Fruit fly (Drosophila melanogaster) whole organism, embryonic: Measurements from ENCODE around the gene CG17625.
A peak's percentile ranks its signal among the peaks of the same experiment; 100 is the strongest.

ENCODE experiments used
- Ada2b ChIP-seq: fragments of 200-800 bp; sonication (Bioruptor generic); IDR thresholded peaks from 2 replicates; pipeline ENCODE4 v1.3.6; 2022; ENCODE audit warnings: missing biosample characterization, missing genetic modification characterization
- Adf1 ChIP-seq: fragments of 200-800 bp; sonication (Bioruptor generic); IDR thresholded peaks from 2 replicates; pipeline ENCODE4 v1.3.6; 2022; ENCODE audit warnings: missing biosample characterization, missing genetic modification characterization
- Atf6 ChIP-seq: fragments of 200-800 bp; sonication (Bioruptor generic); IDR thresholded peaks from 2 replicates; pipeline ENCODE4 v1.3.6; 2022; ENCODE audit warnings: missing biosample characterization, missing genetic modification characterization
- Awh ChIP-seq: fragments of 200-800 bp; sonication (Bioruptor generic); IDR thresholded peaks from 2 replicates; pipeline ENCODE4, ENCODE4 v1.3.6; 2022; ENCODE audit warnings: missing biosample characterization, missing genetic modification characterization
- CG11247 ChIP-seq: fragments of 200-800 bp; sonication (Bioruptor generic); IDR thresholded peaks from 2 replicates; pipeline ENCODE4 v1.3.6; 2022; ENCODE audit warnings: missing biosample characterization, missing genetic modification characterization
- CG11398 ChIP-seq: fragments of 200-800 bp; sonication (Bioruptor generic); optimal IDR thresholded peaks from 2 replicates; lab custom pipeline; 2016; ENCODE audit warnings: missing biosample characterization, missing genetic modification characterization
- CG12391 ChIP-seq: fragments of 200-800 bp; sonication (Bioruptor generic); optimal IDR thresholded peaks from 3 replicates; lab custom pipeline; 2018; ENCODE audit warnings: missing biosample characterization, mild to moderate bottlenecking, missing genetic modification characterization, moderate library complexity
- CG17612 ChIP-seq: fragments of 200-800 bp; sonication (Bioruptor generic); IDR thresholded peaks from 2 replicates; pipeline ENCODE4 v1.3.6; 2022; ENCODE audit warnings: missing biosample characterization, missing genetic modification characterization
- CG2199 ChIP-seq: fragments of 200-800 bp; sonication (Bioruptor generic); IDR thresholded peaks from 3 replicates; pipeline ENCODE4 v1.3.6; 2022; ENCODE audit warnings: missing biosample characterization, missing genetic modification characterization
- CG30403 ChIP-seq: fragments of 200-800 bp; sonication (Bioruptor generic); optimal IDR thresholded peaks from 3 replicates; lab custom pipeline; 2016; ENCODE audit warnings: missing biosample characterization, missing genetic modification characterization
- CG31224 ChIP-seq: fragments of 200-800 bp; sonication (Bioruptor generic); IDR thresholded peaks from 2 replicates; pipeline ENCODE4 v1.3.6; 2022; ENCODE audit warnings: missing biosample characterization, missing genetic modification characterization
- CG31441 ChIP-seq: fragments of 200-800 bp; sonication (Bioruptor generic); IDR thresholded peaks from 2 replicates; pipeline ENCODE4 v1.3.6; 2022; ENCODE audit warnings: missing biosample characterization, missing genetic modification characterization
- CG32767 ChIP-seq: fragments of 200-800 bp; sonication (Bioruptor generic); IDR thresholded peaks from 2 replicates; pipeline ENCODE4 v1.3.6; 2022; ENCODE audit warnings: missing biosample characterization, missing genetic modification characterization
- CG3281 ChIP-seq: fragments of 200-800 bp; sonication (Bioruptor generic); optimal IDR thresholded peaks from 3 replicates; lab custom pipeline; 2017; ENCODE audit warnings: missing biosample characterization, mild to moderate bottlenecking, missing genetic modification characterization
- CG33557 ChIP-seq: fragments of 200-800 bp; sonication (Bioruptor generic); optimal IDR thresholded peaks from 2 replicates; lab custom pipeline; 2019; ENCODE audit warnings: missing biosample characterization, mild to moderate bottlenecking, missing genetic modification characterization, moderate library complexity
- CG42726 ChIP-seq: fragments of 200-800 bp; sonication (Bioruptor generic); IDR thresholded peaks from 2 replicates; pipeline ENCODE4 v1.3.6; 2022; ENCODE audit warnings: missing biosample characterization, missing genetic modification characterization; ENCODE audit not compliant: partially characterized antibody
- CG4707 ChIP-seq: fragments of 200-800 bp; sonication (Bioruptor generic); optimal IDR thresholded peaks from 2 replicates; lab custom pipeline; 2018; ENCODE audit warnings: missing biosample characterization, mild to moderate bottlenecking, missing genetic modification characterization, moderate library complexity
- CG5245 ChIP-seq: fragments of 200-800 bp; sonication (Bioruptor generic); optimal IDR thresholded peaks from 3 replicates; lab custom pipeline; 2016; ENCODE audit warnings: missing biosample characterization, missing genetic modification characterization
- CG6765 ChIP-seq: fragments of 200-800 bp; sonication (Bioruptor generic); optimal IDR thresholded peaks from 3 replicates; lab custom pipeline; 2017; ENCODE audit warnings: missing biosample characterization, mild to moderate bottlenecking, missing genetic modification characterization
- CG7745 ChIP-seq: fragments of 200-800 bp; sonication (Bioruptor generic); optimal IDR thresholded peaks from 2 replicates; lab custom pipeline; 2018; ENCODE audit warnings: missing biosample characterization, mild to moderate bottlenecking, missing genetic modification characterization, moderate library complexity
- CG7987 ChIP-seq: fragments of 200-800 bp; sonication (Bioruptor generic); optimal IDR thresholded peaks from 2 replicates; lab custom pipeline; 2018; ENCODE audit warnings: missing biosample characterization, mild to moderate bottlenecking, missing genetic modification characterization, moderate library complexity
- CG8359 ChIP-seq: fragments of 200-800 bp; sonication (Bioruptor generic); optimal IDR thresholded peaks from 2 replicates; lab custom pipeline; 2017; ENCODE audit warnings: missing biosample characterization, mild to moderate bottlenecking, missing genetic modification characterization, borderline replicate concordance
- Deaf1 ChIP-seq: fragments of 200-800 bp; optimal IDR thresholded peaks from 3 replicates; lab custom pipeline; 2019; ENCODE audit warnings: missing biosample characterization, mild to moderate bottlenecking, missing genetic modification characterization, moderate library complexity
- Dll ChIP-seq: fragments of 200-800 bp; sonication (Bioruptor generic); IDR thresholded peaks from 4 replicates; pipeline ENCODE4 v1.3.6; 2022; ENCODE audit warnings: missing biosample characterization, missing genetic modification characterization; ENCODE audit not compliant: partially characterized antibody
- Dp ChIP-seq: fragments of 200-800 bp; sonication (Bioruptor generic); optimal IDR thresholded peaks from 2 replicates; lab custom pipeline; 2018; ENCODE audit warnings: missing biosample characterization, mild to moderate bottlenecking, missing genetic modification characterization, moderate library complexity
- Elba2 ChIP-seq: fragments of 200-800 bp; sonication (Bioruptor generic); optimal IDR thresholded peaks from 3 replicates; lab custom pipeline; 2016; ENCODE audit warnings: missing biosample characterization, missing genetic modification characterization
- Fer3 ChIP-seq: fragments of 200-800 bp; sonication (Bioruptor generic); optimal IDR thresholded peaks from 2 replicates; lab custom pipeline; 2018; ENCODE audit warnings: missing biosample characterization, mild to moderate bottlenecking, missing genetic modification characterization, moderate library complexity
- Gsc ChIP-seq: fragments of 200-800 bp; sonication (Bioruptor generic); IDR thresholded peaks from 2 replicates; pipeline ENCODE4 v1.3.6; 2022; ENCODE audit warnings: missing biosample characterization, missing genetic modification characterization
- H2.0 ChIP-seq: fragments of 200-800 bp; sonication (Bioruptor generic); IDR thresholded peaks from 2 replicates; pipeline ENCODE4 v1.3.6; 2022; ENCODE audit warnings: missing biosample characterization, missing genetic modification characterization
- Hr3 ChIP-seq: fragments of 200-800 bp; sonication (Bioruptor generic); optimal IDR thresholded peaks from 3 replicates; lab custom pipeline; 2016; ENCODE audit warnings: missing biosample characterization, missing genetic modification characterization
- Nf-YB ChIP-seq: fragments of 200-800 bp; sonication (Bioruptor generic); optimal IDR thresholded peaks from 3 replicates; lab custom pipeline; 2019; ENCODE audit warnings: missing biosample characterization, mild to moderate bottlenecking, missing genetic modification characterization, moderate library complexity
- Side ChIP-seq: fragments of 200-800 bp; sonication (Bioruptor generic); optimal IDR thresholded peaks from 2 replicates; lab custom pipeline; 2016; ENCODE audit warnings: missing biosample characterization, missing genetic modification characterization
- Sox100B ChIP-seq: fragments of 200-800 bp; sonication (Bioruptor generic); optimal IDR thresholded peaks from 3 replicates; lab custom pipeline; 2018; ENCODE audit warnings: missing biosample characterization, mild to moderate bottlenecking, missing genetic modification characterization
- Sry-δ ChIP-seq: fragments of 200-800 bp; sonication (Bioruptor generic); optimal IDR thresholded peaks from 2 replicates; lab custom pipeline; 2016; ENCODE audit warnings: missing biosample characterization, missing genetic modification characterization
- Usf ChIP-seq: fragments of 200-800 bp; sonication (Bioruptor generic); optimal IDR thresholded peaks from 2 replicates; lab custom pipeline; 2017; ENCODE audit warnings: missing genotype, missing biosample characterization, missing genetic modification characterization
- br ChIP-seq: fragments of >200 bp; optimal IDR thresholded peaks from 2 replicates; lab custom pipeline; 2017
- chif ChIP-seq, 2 experiments: fragments of 200-800 bp; sonication (Bioruptor generic); optimal IDR thresholded peaks; 3 replicates each; lab custom pipeline; 2016; ENCODE audit warnings: missing biosample characterization in 2 of 2, missing genetic modification characterization in 2 of 2
- chinmo ChIP-seq: fragments of 200-800 bp; sonication (Bioruptor generic); IDR thresholded peaks from 4 replicates; pipeline ENCODE4 v1.3.6; 2022; ENCODE audit warnings: missing biosample characterization, missing genetic modification characterization; ENCODE audit not compliant: partially characterized antibody
- chn ChIP-seq: fragments of 200-800 bp; sonication (Bioruptor generic); optimal IDR thresholded peaks from 2 replicates; lab custom pipeline; 2016; ENCODE audit warnings: missing biosample characterization, missing genetic modification characterization
- corto ChIP-seq: fragments of 200-800 bp; sonication (Bioruptor generic); optimal IDR thresholded peaks from 2 replicates; lab custom pipeline; 2016; ENCODE audit warnings: missing biosample characterization, mild to moderate bottlenecking, missing genetic modification characterization, moderate library complexity
- dimm ChIP-seq: fragments of 200-800 bp; sonication (Bioruptor generic); IDR thresholded peaks from 2 replicates; pipeline ENCODE4 v1.3.6; 2022; ENCODE audit warnings: missing biosample characterization, missing genetic modification characterization
- fd3F ChIP-seq: fragments of 200-800 bp; sonication (Bioruptor generic); optimal IDR thresholded peaks from 2 replicates; lab custom pipeline; 2018; ENCODE audit warnings: missing biosample characterization, mild to moderate bottlenecking, missing genetic modification characterization, moderate library complexity
- ham ChIP-seq: fragments of 200-800 bp; sonication (Bioruptor generic); IDR thresholded peaks from 2 replicates; pipeline ENCODE4 v1.3.6; 2022; ENCODE audit warnings: missing biosample characterization, missing genetic modification characterization
- nau ChIP-seq: fragments of 200-800 bp; sonication (Bioruptor generic); optimal IDR thresholded peaks from 3 replicates; lab custom pipeline; 2017; ENCODE audit warnings: missing biosample characterization, mild to moderate bottlenecking, missing genetic modification characterization, missing genetic modification reagents
- otp ChIP-seq: fragments of 200-800 bp; sonication (Bioruptor generic); IDR thresholded peaks from 3 replicates; pipeline ENCODE4, ENCODE4 v1.3.6; 2022; ENCODE audit warnings: missing biosample characterization, missing genetic modification characterization
- pho ChIP-seq: fragments of 200-800 bp; sonication (Bioruptor generic); optimal IDR thresholded peaks from 2 replicates; lab custom pipeline; 2016; ENCODE audit warnings: missing biosample characterization, missing genetic modification characterization
- scrt ChIP-seq: fragments of 200-800 bp; sonication (Bioruptor generic); optimal IDR thresholded peaks from 2 replicates; lab custom pipeline; 2018; ENCODE audit warnings: missing biosample characterization, mild to moderate bottlenecking, missing genetic modification characterization, moderate library complexity
- tup ChIP-seq: fragments of 200-800 bp; sonication (Bioruptor generic); optimal IDR thresholded peaks from 2 replicates; lab custom pipeline; 2016; ENCODE audit warnings: missing biosample characterization, mild to moderate bottlenecking, missing genetic modification characterization, moderate library complexity
- wdn ChIP-seq: fragments of 200-800 bp; sonication (Bioruptor generic); IDR thresholded peaks from 2 replicates; pipeline ENCODE4 v1.3.6; 2022; ENCODE audit warnings: missing biosample characterization, missing genetic modification characterization
- zfh1 ChIP-seq: fragments of 200-800 bp; sonication (Bioruptor generic); IDR thresholded peaks from 3 replicates; pipeline ENCODE4 v1.3.6; 2022; ENCODE audit warnings: missing biosample characterization, missing genetic modification characterization

The CG17625 gene

dm6 chr3R:22686336-22686874 is at the start of gene CG17625, which contains the start of gene Gclm (continued):
- TF ChIP-seq CG30403 (GFP tag; lab: Kevin White, UChicago) (peak; percentile 63), Usf (GFP tag; lab: Kevin White, UChicago) (no peak), CG2199 (GFP tag; lab: Robert Waterston, UW) (peak; percentile 61; the same call in 1 of the 3 replicates), wdn (GFP tag; lab: Robert Waterston, UW) (0 out of 2 replicates have a peak, but pooled peaks have one; percentile 11), br (lab: Kevin White, UChicago) (no peak), zfh1 (GFP tag; lab: Robert Waterston, UW) (peak; percentile 38; the same call in 1 of the 3 replicates), Fer3 (peak; percentile 52), CG31441 (GFP tag; lab: Robert Waterston, UW) (peak; percentile 52; the same call in 1 of the 2 replicates), dimm (GFP tag; lab: Robert Waterston, UW) (no peak), Dp (peak; percentile 72), chn (GFP tag; lab: Kevin White, UChicago) (peak; percentile 46), Side (GFP tag; lab: Kevin White, UChicago) (peak; percentile 63), CG17612 (GFP tag; lab: Robert Waterston, UW) (no peak), pho (peak; percentile 56), CG31224 (0 out of 2 replicates have a peak, but pooled peaks have one; percentile 16), CG12391 (peak; percentile 78), Sox100B (peak; percentile 32), otp (GFP tag; lab: Robert Waterston, UW) (no peak), CG11247 (GFP tag; lab: Robert Waterston, UW) (no peak), CG6765 (GFP tag; lab: Kevin White, UChicago) (peak; percentile 66), fd3F (GFP tag; lab: Kevin White, UChicago) (peak; percentile 26), CG4707 (GFP tag; lab: Kevin White, UChicago) (no peak), Deaf1 (tag; lab: Kevin White, UChicago) (peak; percentile 46), corto (no peak), Ada2b (peak; percentile 43), CG42726 (GFP tag; lab: Robert Waterston, UW) (peak; percentile 43; the same call in 1 of the 2 replicates), CG7745 (tag; lab: Kevin White, UChicago) (no peak), chif (GFP tag; optimal IDR thresholded peaks at IDR 0.05; lab: Kevin White, UChicago) (peak; percentile 18 to 21), ham (no peak), scrt (peak; percentile 24), Atf6 (no peak), Gsc (GFP tag; lab: Robert Waterston, UW) (no peak), Nf-YB (peak; percentile 23), CG3281 (GFP tag; lab: Kevin White, UChicago) (peak; percentile 51), CG8359 (no peak), Elba2 (GFP tag; lab: Kevin White, UChicago) (no peak), CG32767 (no peak), tup (no peak), H2.0 (GFP tag; lab: Robert Waterston, UW) (peak; percentile 28; the same call in 1 of the 2 replicates), CG7987 (GFP tag; lab: Kevin White, UChicago) (peak; percentile 38), CG11398 (GFP tag; lab: Kevin White, UChicago) (no peak), nau (no peak), CG33557 (GFP tag; lab: Kevin White, UChicago) (peak; percentile 50), CG5245 (GFP tag; lab: Kevin White, UChicago) (no peak), Awh (GFP tag; lab: Robert Waterston, UW) (peak; percentile 41; the same call in 1 of the 2 replicates), Dll (GFP tag; lab: Robert Waterston, UW) (peak; percentile 78), Sry-δ (peak; percentile 92), Hr3 (GFP tag; lab: Kevin White, UChicago) (peak; percentile 52), Adf1 (peak; percentile 40), chinmo (GFP tag; lab: Robert Waterston, UW) (peak; percentile 79; the same call in 1 of the 4 replicates)
